Fruit fly (Drosophila melanogaster) whole organism, prepupa: ENCODE data around the gene numb.

Source experiments
- Blimp-1 ChIP-seq: fragments of 200-800 bp; sonication (Bioruptor generic); optimal IDR thresholded peaks from 3 replicates; lab custom pipeline; 2017; ENCODE audit warnings: missing biosample characterization, missing genetic modification characterization, mild to moderate bottlenecking, moderate library complexity, missing genetic modification reagents
- CG10631 ChIP-seq: fragments of 200-800 bp; sonication (Bioruptor generic); optimal IDR thresholded peaks from 2 replicates; lab custom pipeline; 2016; ENCODE audit warnings: missing biosample characterization, missing genetic modification characterization
- CG10669 ChIP-seq: fragments of 200-800 bp; sonication (Bioruptor generic); optimal IDR thresholded peaks from 3 replicates; lab custom pipeline; 2018; ENCODE audit warnings: missing biosample characterization, mild to moderate bottlenecking, missing genetic modification characterization, moderate library complexity
- CG11762 ChIP-seq: fragments of 200-800 bp; sonication (Bioruptor generic); optimal IDR thresholded peaks from 3 replicates; lab custom pipeline; 2016; ENCODE audit warnings: missing biosample characterization, missing genetic modification characterization; ENCODE audit not compliant: insufficient read depth
- CG11902 ChIP-seq: fragments of 200-800 bp; sonication (Bioruptor generic); optimal IDR thresholded peaks from 3 replicates; lab custom pipeline; 2016; ENCODE audit warnings: missing biosample characterization, missing genetic modification characterization
- CG1621 ChIP-seq: fragments of 200-800 bp; sonication (Bioruptor generic); optimal IDR thresholded peaks from 3 replicates; lab custom pipeline; 2018; ENCODE audit warnings: missing biosample characterization, mild to moderate bottlenecking, missing genetic modification characterization
- CG16779 ChIP-seq: fragments of 200-800 bp; sonication (Bioruptor generic); optimal IDR thresholded peaks from 3 replicates; lab custom pipeline; 2017; ENCODE audit warnings: missing biosample characterization, mild to moderate bottlenecking, missing genetic modification characterization
- CG3032 ChIP-seq: fragments of 200-800 bp; optimal IDR thresholded peaks from 2 replicates; lab custom pipeline; 2019; ENCODE audit warnings: missing biosample characterization, mild to moderate bottlenecking, missing genetic modification characterization, moderate library complexity
- CG32006 ChIP-seq: fragments of 200-800 bp; sonication (Bioruptor generic); optimal IDR thresholded peaks from 3 replicates; lab custom pipeline; 2017; ENCODE audit warnings: missing biosample characterization, mild to moderate bottlenecking, missing genetic modification characterization
- CG34406 ChIP-seq: fragments of 200-800 bp; sonication (Bioruptor generic); optimal IDR thresholded peaks from 3 replicates; lab custom pipeline; 2016; ENCODE audit warnings: missing biosample characterization, missing genetic modification characterization
- CG4318 ChIP-seq: fragments of 200-800 bp; sonication (Bioruptor generic); optimal IDR thresholded peaks from 3 replicates; lab custom pipeline; 2017; ENCODE audit warnings: missing biosample characterization, mild to moderate bottlenecking, missing genetic modification characterization
- CG6163 ChIP-seq: fragments of 200-800 bp; sonication (Bioruptor generic); IDR thresholded peaks from 3 replicates; pipeline ENCODE4 v1.3.6; 2022; ENCODE audit warnings: missing biosample characterization, missing genetic modification characterization
- CG6276 ChIP-seq: fragments of 200-800 bp; sonication (Bioruptor generic); optimal IDR thresholded peaks from 2 replicates; lab custom pipeline; 2017; ENCODE audit warnings: missing biosample characterization, mild to moderate bottlenecking, missing genetic modification characterization
- CG6792 ChIP-seq: fragments of 200-800 bp; sonication (Bioruptor generic); optimal IDR thresholded peaks from 3 replicates; lab custom pipeline; 2016; ENCODE audit warnings: missing biosample characterization, missing genetic modification characterization
- CG6854 ChIP-seq: fragments of 200-800 bp; sonication (Bioruptor generic); optimal IDR thresholded peaks from 2 replicates; lab custom pipeline; 2017; ENCODE audit warnings: missing biosample characterization, mild to moderate bottlenecking, missing genetic modification characterization
- CG7368 ChIP-seq: fragments of 200-800 bp; sonication (Bioruptor generic); optimal IDR thresholded peaks from 3 replicates; lab custom pipeline; 2016; ENCODE audit warnings: missing biosample characterization, missing genetic modification characterization
- CG8119 ChIP-seq: fragments of 200-800 bp; sonication (Bioruptor generic); IDR thresholded peaks from 3 replicates; pipeline ENCODE4 v1.3.6; 2022; ENCODE audit warnings: missing biosample characterization, missing genetic modification characterization
- CG8319 ChIP-seq: fragments of 200-800 bp; sonication (Bioruptor generic); optimal IDR thresholded peaks from 3 replicates; lab custom pipeline; 2016; ENCODE audit warnings: missing biosample characterization, missing genetic modification characterization
- CG8632 ChIP-seq: fragments of 200-800 bp; sonication (Bioruptor generic); optimal IDR thresholded peaks from 3 replicates; lab custom pipeline; 2016; ENCODE audit warnings: missing biosample characterization, missing genetic modification characterization
- CG9139 ChIP-seq: fragments of 200-800 bp; sonication (Bioruptor generic); optimal IDR thresholded peaks from 3 replicates; lab custom pipeline; 2017; ENCODE audit warnings: missing biosample characterization, mild to moderate bottlenecking, missing genetic modification characterization
- Ets21C ChIP-seq: fragments of 200-800 bp; sonication (Bioruptor generic); optimal IDR thresholded peaks from 3 replicates; lab custom pipeline; 2016; ENCODE audit warnings: missing biosample characterization, missing genetic modification characterization
- Ets96B ChIP-seq: fragments of 200-800 bp; optimal IDR thresholded peaks from 2 replicates; lab custom pipeline; 2019; ENCODE audit warnings: missing biosample characterization, mild to moderate bottlenecking, missing genetic modification characterization, moderate library complexity
- Hr4 ChIP-seq: fragments of 200-800 bp; sonication (Bioruptor generic); optimal IDR thresholded peaks from 3 replicates; lab custom pipeline; 2016; ENCODE audit warnings: missing biosample characterization, missing genetic modification characterization
- Met ChIP-seq: fragments of 200-800 bp; sonication (Bioruptor generic); optimal IDR thresholded peaks from 3 replicates; lab custom pipeline; 2016; ENCODE audit warnings: missing biosample characterization, missing genetic modification characterization
- OdsH ChIP-seq: fragments of 200-800 bp; sonication (Bioruptor generic); optimal IDR thresholded peaks from 3 replicates; lab custom pipeline; 2016; ENCODE audit warnings: missing biosample characterization, missing genetic modification characterization
- Sox102F ChIP-seq: fragments of 200-800 bp; sonication (Bioruptor generic); optimal IDR thresholded peaks from 2 replicates; lab custom pipeline; 2016; ENCODE audit warnings: missing biosample characterization, mild to moderate bottlenecking, missing genetic modification characterization
- achi ChIP-seq: fragments of 200-800 bp; sonication (Bioruptor generic); optimal IDR thresholded peaks from 3 replicates; lab custom pipeline; 2016; ENCODE audit warnings: missing biosample characterization, missing genetic modification characterization
- acj6 ChIP-seq: fragments of 200-800 bp; sonication (Bioruptor generic); optimal IDR thresholded peaks from 3 replicates; lab custom pipeline; 2016; ENCODE audit warnings: missing biosample characterization, missing genetic modification characterization
- cyc ChIP-seq: fragments of 200-800 bp; sonication (Bioruptor generic); optimal IDR thresholded peaks from 3 replicates; lab custom pipeline; 2016; ENCODE audit warnings: missing biosample characterization, missing genetic modification characterization
- dsx ChIP-seq: fragments of 200-800 bp; optimal IDR thresholded peaks from 3 replicates; lab custom pipeline; 2019; ENCODE audit warnings: missing biosample characterization, mild to moderate bottlenecking, missing genetic modification characterization, moderate library complexity; ENCODE audit not compliant: poor library complexity, severe bottlenecking
- eg ChIP-seq: fragments of 200-800 bp; sonication (Bioruptor generic); IDR thresholded peaks from 3 replicates; pipeline ENCODE4 v1.3.6; 2022; ENCODE audit warnings: missing biosample characterization, missing genetic modification characterization
- esn ChIP-seq: fragments of 200-800 bp; sonication (Bioruptor generic); optimal IDR thresholded peaks from 2 replicates; lab custom pipeline; 2016; ENCODE audit warnings: missing biosample characterization, mild to moderate bottlenecking, missing genetic modification characterization, moderate library complexity
- fkh ChIP-seq: fragments of 200-800 bp; sonication (Bioruptor generic); optimal IDR thresholded peaks from 3 replicates; lab custom pipeline; 2017; ENCODE audit warnings: missing biosample characterization, mild to moderate bottlenecking, missing genetic modification characterization, moderate library complexity
- lz ChIP-seq: fragments of 200-800 bp; sonication (Bioruptor generic); optimal IDR thresholded peaks from 3 replicates; lab custom pipeline; 2016; ENCODE audit warnings: missing biosample characterization, missing genetic modification characterization
- net ChIP-seq: fragments of 200-800 bp; sonication (Bioruptor generic); optimal IDR thresholded peaks from 3 replicates; lab custom pipeline; 2016; ENCODE audit warnings: missing biosample characterization, missing genetic modification characterization
- pdm3 ChIP-seq: fragments of 200-800 bp; sonication (Bioruptor generic); optimal IDR thresholded peaks from 3 replicates; lab custom pipeline; 2016; ENCODE audit warnings: missing biosample characterization, missing genetic modification characterization
- salr ChIP-seq, 2 experiments: fragments of 200-800 bp; sonication (Bioruptor generic); optimal IDR thresholded peaks; 3 replicates each; lab custom pipeline; 2016 to 2018; ENCODE audit warnings: missing biosample characterization in 2 of 2, missing genetic modification characterization in 2 of 2, mild to moderate bottlenecking in 1 of 2
- ss ChIP-seq, 2 experiments: fragments of 200-800 bp; sonication (Bioruptor generic); optimal IDR thresholded peaks; 2 replicates in 1 of 2; 3 replicates in 1 of 2; lab custom pipeline; 2017 to 2018; ENCODE audit warnings: mild to moderate bottlenecking in 2 of 2, missing biosample characterization in 2 of 2, missing genetic modification characterization in 2 of 2, moderate library complexity in 1 of 2
- svp ChIP-seq: fragments of 200-800 bp; sonication (Bioruptor generic); peaks from one replicate; lab custom pipeline; 2016; ENCODE audit warnings: missing biosample characterization, missing genetic modification characterization
- topi ChIP-seq: fragments of 200-800 bp; sonication (Bioruptor generic); optimal IDR thresholded peaks from 3 replicates; lab custom pipeline; 2016; ENCODE audit warnings: missing biosample characterization, missing genetic modification characterization

The numb gene

DNA sequence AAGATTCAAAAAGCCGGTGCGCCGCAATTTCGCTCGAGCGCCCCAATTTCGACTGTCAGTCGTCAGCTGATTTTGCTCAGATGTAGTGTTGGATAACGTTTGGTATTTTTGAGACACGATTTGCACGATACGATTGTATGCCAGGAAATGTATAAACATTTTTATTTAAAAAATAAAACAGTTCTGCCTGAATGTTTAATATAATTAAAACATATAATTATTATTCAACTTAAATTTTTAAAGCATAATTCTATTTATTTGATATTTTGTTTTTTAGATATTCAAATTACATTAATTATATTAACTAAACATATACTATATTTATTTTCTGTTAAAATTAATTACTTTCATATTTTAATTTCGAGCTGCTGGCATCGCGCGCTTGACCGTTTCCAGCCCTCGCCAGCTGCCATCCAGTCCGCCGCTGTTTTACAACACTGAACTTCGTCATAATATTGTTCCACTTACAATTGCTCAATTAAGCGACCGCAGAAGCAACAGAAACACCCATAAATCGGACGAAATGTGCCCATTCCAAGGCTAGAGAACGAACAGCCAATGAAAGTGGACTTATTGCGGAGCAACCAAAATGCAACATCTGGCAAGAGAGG is 6.2 kb upstream of the numb start, which contains the start of the genes FucTB and scat (continued):
- TF ChIP-seq svp (GFP tag; lab: Kevin White, UChicago) (peak; percentile 81), CG1621 (tag; lab: Kevin White, UChicago) (peak; percentile 29), CG6163 (peak; percentile 75), CG8319 (peak; percentile 64), CG8119 (peak; percentile 77), CG11762 (GFP tag; lab: Kevin White, UChicago) (peak; percentile 59), fkh (GFP tag; lab: Kevin White, UChicago) (peak; percentile 50), CG6854 (GFP tag; lab: Kevin White, UChicago) (peak; percentile 27), CG8632 (GFP tag; lab: Kevin White, UChicago) (peak; percentile 80), pdm3 (GFP tag; lab: Kevin White, UChicago) (peak; percentile 75), esn (peak; percentile 80), CG11902 (peak; percentile 84), net (GFP tag; lab: Kevin White, UChicago) (peak; percentile 49), OdsH (GFP tag; lab: Kevin White, UChicago) (peak; percentile 89), CG3032 (tag; lab: Kevin White, UChicago) (peak; percentile 93), Sox102F (GFP tag; lab: Kevin White, UChicago) (peak; percentile 73), CG32006 (GFP tag; lab: Kevin White, UChicago) (peak; percentile 93), salr (GFP tag; optimal IDR thresholded peaks at IDR 0.05; lab: Kevin White, UChicago) (peak; percentile 58 to 87), CG16779 (peak; percentile 41), CG10631 (peak; percentile 95), Met (peak; percentile 66), Hr4 (peak; percentile 72), Ets96B (tag; lab: Kevin White, UChicago) (peak; percentile 84), Ets21C (GFP tag; lab: Kevin White, UChicago) (peak; percentile 67), cyc (GFP tag; lab: Kevin White, UChicago) (peak; percentile 72), CG10669 (GFP tag; lab: Kevin White, UChicago) (peak; percentile 76), CG4318 (GFP tag; lab: Kevin White, UChicago) (peak; percentile 95)

DNA sequence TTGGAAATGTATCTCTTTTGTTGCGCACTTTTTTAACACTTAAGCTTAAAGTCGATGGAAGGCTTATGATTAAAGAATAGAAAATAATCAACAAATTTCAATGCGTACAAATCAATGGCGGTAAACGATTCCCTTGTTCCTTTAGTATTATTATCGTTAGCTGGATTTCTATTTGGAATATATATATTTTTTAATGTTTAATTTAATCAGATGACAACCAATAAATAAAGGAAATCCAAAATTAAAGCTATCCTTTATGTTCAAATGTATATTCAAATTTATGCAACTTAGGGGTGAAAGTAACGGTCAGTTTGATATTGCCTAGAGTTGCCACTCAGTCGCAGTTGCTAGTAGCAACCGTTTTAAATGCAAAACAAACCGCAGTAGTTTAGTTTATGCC is 2.2 kb upstream of the numb start, which contains the start of gene CG3769:
Gene CG3769 (plus strand): TSS at position 301 of the 400 bp plus-strand sequence.
- no peak for TF ChIP-seq achi (GFP tag; lab: Kevin White, UChicago)
- TF ChIP-seq OdsH (GFP tag; lab: Kevin White, UChicago), result no peak
- no peak for TF ChIP-seq acj6
- no peak for TF ChIP-seq Ets96B (tag; lab: Kevin White, UChicago)

dm6 chr2L:9436504-9436903 is 765 bp upstream of the numb start, which contains the start of gene RpS28-like:
TSS of gene RpS28-like (plus strand) at chr2L:9436804.
- TF ChIP-seq lz (GFP tag; lab: Kevin White, UChicago) (no peak), acj6 (no peak), eg (no peak), CG6792 (no peak), CG6276 (GFP tag; lab: Kevin White, UChicago) (no peak), CG10631 (no peak), CG9139 (GFP tag; lab: Kevin White, UChicago) (no peak), OdsH (GFP tag; lab: Kevin White, UChicago) (no peak), achi (GFP tag; lab: Kevin White, UChicago) (no peak), CG1621 (tag; lab: Kevin White, UChicago) (no peak), topi (no peak), CG6163 (no peak), Blimp-1 (GFP tag; lab: Kevin White, UChicago) (no peak), dsx (GFP tag; lab: Kevin White, UChicago) (no peak), CG7368 (GFP tag; lab: Kevin White, UChicago) (no peak), CG8319 (no peak), CG34406 (GFP tag; lab: Kevin White, UChicago) (no peak), ss (GFP tag; optimal IDR thresholded peaks at IDR 0.05; lab: Kevin White, UChicago) (no peak)
